Worm (Caenorhabditis elegans): Measurements from ENCODE around the gene T22F3.12.

- TF ChIP-seq tab-1 (GFP tag; IDR thresholded peaks at IDR 0.05) (no peak), ztf-29 (GFP tag; IDR thresholded peaks at IDR 0.05) (no peak), flt-1 (GFP tag; IDR thresholded peaks at IDR 0.05) (no peak), ztf-23 (GFP tag; IDR thresholded peaks at IDR 0.05) (no peak), med-1 (GFP tag; optimal IDR thresholded peaks at IDR 0.05; ENCODE audit: insufficient read depth) (no peak)
These were observed 40.4 kb upstream of the T22F3.12 start for ce11 chrV:3632249-3633030.

Measured in whole organism, midembryonic.